Worm (Caenorhabditis elegans) whole organism, early embryonic: ENCODE results near the gene clpf-1.

ENCODE experiments used
- ama-1 ChIP-seq: fragments of 150-350 bp; optimal IDR thresholded peaks from 2 replicates; lab custom pipeline; 2014
- flt-1 ChIP-seq: fragments of 200-800 bp; sonication (Bioruptor generic); IDR thresholded peaks from 2 replicates; pipeline ENCODE4 v1.3.6; 2022; ENCODE audit warnings: missing genetic modification characterization, missing compliant biosample characterization
- hmg-4 ChIP-seq: fragments of 200-800 bp; sonication (Bioruptor generic); optimal IDR thresholded peaks from 2 replicates; lab custom pipeline; 2018; ENCODE audit warnings: mild to moderate bottlenecking, missing genetic modification characterization, missing compliant biosample characterization
- hnd-1 ChIP-seq: sonication (generic microtip); optimal IDR thresholded peaks from 2 replicates; lab custom pipeline; 2016; ENCODE audit warnings: missing genetic modification characterization, missing compliant biosample characterization
- sea-1 ChIP-seq: fragments of 200-800 bp; sonication (Bioruptor generic); conservative IDR thresholded peaks from 2 replicates; pipeline ENCODE4 v1.3.6; 2022; ENCODE audit warnings: missing genetic modification characterization, missing compliant biosample characterization
- tbx-37 ChIP-seq: fragments of 200-800 bp; sonication (Bioruptor generic); conservative IDR thresholded peaks from 2 replicates; pipeline ENCODE4 v1.3.6; 2022; ENCODE audit warnings: missing genetic modification reagents, missing genetic modification characterization, missing compliant biosample characterization

- TF ChIP-seq ama-1 (lab: Kevin White, UChicago) (no peak), hmg-4 (no peak), flt-1 (no peak), hnd-1 (no peak), tbx-37 (no peak), sea-1 (GFP tag; lab: Robert Waterston, UW) (no peak)
These were observed 33.1 kb downstream of the clpf-1 start for ce11 chrIII:3430667-3431066.
